Fruit fly (Drosophila melanogaster): ENCODE data around the gene CG15167.

DNA sequence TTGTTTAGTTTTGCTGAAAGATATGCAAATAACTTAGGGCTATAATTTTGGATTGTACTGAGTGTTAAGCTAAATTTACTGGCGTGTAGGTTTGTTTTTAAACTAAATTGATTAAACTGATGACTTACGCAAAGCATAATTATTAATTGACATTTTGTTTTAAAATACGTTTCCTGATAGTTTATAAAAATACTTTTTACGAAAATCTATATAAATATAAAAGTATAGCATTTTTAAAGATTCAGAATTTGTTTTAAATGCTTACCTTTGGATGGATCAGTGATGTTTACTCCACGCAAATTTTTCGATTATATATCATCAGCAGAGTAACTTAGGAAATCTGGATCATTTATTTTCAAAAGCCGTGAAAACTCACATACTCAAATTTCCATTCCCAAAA lies at the start of gene CG15167, which contains the start of gene CG42752:
- no peak for TF ChIP-seq CG34406 (GFP tag; optimal IDR thresholded peaks at IDR 0.05)
- TF ChIP-seq Eip93F (GFP tag; optimal IDR thresholded peaks at IDR 0.05): no peak
- TF ChIP-seq fkh (GFP tag; optimal IDR thresholded peaks at IDR 0.05): no peak
- no peak for TF ChIP-seq CG8119 (GFP tag; IDR thresholded peaks at IDR 0.05)
- no peak for TF ChIP-seq CG7368 (GFP tag; optimal IDR thresholded peaks at IDR 0.05)
- no peak for TF ChIP-seq Sox102F (GFP tag; optimal IDR thresholded peaks at IDR 0.05)
- no peak for TF ChIP-seq Met (GFP tag; optimal IDR thresholded peaks at IDR 0.05)
- no peak for TF ChIP-seq cyc (GFP tag; optimal IDR thresholded peaks at IDR 0.05)
- TF ChIP-seq CG10631 (GFP tag; optimal IDR thresholded peaks at IDR 0.05): no peak
